Fruit fly (Drosophila melanogaster) whole organism, embryonic: ENCODE results near the gene CG10035.

Experiments used
- Ada2b ChIP-seq: fragments of 200-800 bp; sonication (Bioruptor generic); IDR thresholded peaks from 2 replicates; pipeline ENCODE4 v1.3.6; 2022; ENCODE audit warnings: missing biosample characterization, missing genetic modification characterization
- Adf1 ChIP-seq: fragments of 200-800 bp; sonication (Bioruptor generic); IDR thresholded peaks from 2 replicates; pipeline ENCODE4 v1.3.6; 2022; ENCODE audit warnings: missing biosample characterization, missing genetic modification characterization
- BEAF-32 ChIP-seq: fragments of 200-800 bp; sonication (Bioruptor generic); optimal IDR thresholded peaks from 3 replicates; lab custom pipeline; 2017; ENCODE audit warnings: missing biosample characterization, missing genetic modification characterization, mild to moderate bottlenecking, moderate library complexity, missing genetic modification reagents
- BtbVII ChIP-seq: fragments of 200-800 bp; sonication (Bioruptor generic); optimal IDR thresholded peaks from 3 replicates; lab custom pipeline; 2017; ENCODE audit warnings: missing biosample characterization, mild to moderate bottlenecking, missing genetic modification characterization
- CG12299 ChIP-seq: fragments of 200-800 bp; sonication (Bioruptor generic); optimal IDR thresholded peaks from 2 replicates; lab custom pipeline; 2018; ENCODE audit warnings: missing biosample characterization, mild to moderate bottlenecking, missing genetic modification characterization
- CG13424 ChIP-seq: fragments of 200-800 bp; sonication (Bioruptor generic); optimal IDR thresholded peaks from 2 replicates; lab custom pipeline; 2019; ENCODE audit warnings: missing biosample characterization, mild to moderate bottlenecking, missing genetic modification characterization, moderate library complexity
- CG1602 ChIP-seq: fragments of 200-800 bp; sonication (Bioruptor generic); optimal IDR thresholded peaks from 3 replicates; lab custom pipeline; 2016; ENCODE audit warnings: missing biosample characterization, missing genetic modification characterization
- CG17385 ChIP-seq: fragments of 200-800 bp; sonication (Bioruptor generic); optimal IDR thresholded peaks from 3 replicates; lab custom pipeline; 2018; ENCODE audit warnings: missing biosample characterization, mild to moderate bottlenecking, missing genetic modification characterization
- CG18764 ChIP-seq: fragments of 200-800 bp; sonication (Bioruptor generic); optimal IDR thresholded peaks from 3 replicates; lab custom pipeline; 2016; ENCODE audit warnings: missing biosample characterization, missing genetic modification characterization
- CG2889 ChIP-seq: fragments of 200-800 bp; sonication (Bioruptor generic); IDR thresholded peaks from 3 replicates; pipeline ENCODE4 v1.3.6; 2022; ENCODE audit warnings: missing biosample characterization, missing genetic modification characterization
- CG31365 ChIP-seq: fragments of 200-800 bp; sonication (Bioruptor generic); optimal IDR thresholded peaks from 2 replicates; lab custom pipeline; 2018; ENCODE audit warnings: missing biosample characterization, mild to moderate bottlenecking, missing genetic modification characterization
- CG4360 ChIP-seq: fragments of 200-800 bp; sonication (Bioruptor generic); IDR thresholded peaks from 2 replicates; pipeline ENCODE4 v1.3.6; 2022; ENCODE audit warnings: missing biosample characterization, missing genetic modification characterization
- CG4617 ChIP-seq: fragments of 200-800 bp; sonication (Bioruptor generic); optimal IDR thresholded peaks from 3 replicates; lab custom pipeline; 2016; ENCODE audit warnings: missing biosample characterization, missing genetic modification characterization, borderline replicate concordance
- CG6254 ChIP-seq: fragments of 200-800 bp; sonication (Bioruptor generic); optimal IDR thresholded peaks from 3 replicates; lab custom pipeline; 2017; ENCODE audit warnings: mild to moderate bottlenecking, missing biosample characterization, missing genetic modification reagents, missing genetic modification characterization
- CG7271 ChIP-seq: fragments of 200-800 bp; sonication (Bioruptor generic); optimal IDR thresholded peaks from 2 replicates; lab custom pipeline; 2018; ENCODE audit warnings: missing biosample characterization, mild to moderate bottlenecking, missing genetic modification characterization, moderate library complexity
- CG8765 ChIP-seq: fragments of 200-800 bp; sonication (Bioruptor generic); IDR thresholded peaks from 2 replicates; pipeline ENCODE4 v1.3.6; 2022; ENCODE audit warnings: missing biosample characterization, missing genetic modification characterization
- CG9797 ChIP-seq: fragments of 200-800 bp; sonication (Bioruptor generic); optimal IDR thresholded peaks from 3 replicates; lab custom pipeline; 2018; ENCODE audit warnings: missing biosample characterization, mild to moderate bottlenecking, missing genetic modification characterization
- CHES-1-like ChIP-seq: fragments of 200-800 bp; sonication (Bioruptor generic); optimal IDR thresholded peaks from 2 replicates; lab custom pipeline; 2016; ENCODE audit warnings: missing biosample characterization, missing genetic modification characterization
- Camta ChIP-seq: fragments of 200-800 bp; sonication (Bioruptor generic); optimal IDR thresholded peaks from 2 replicates; lab custom pipeline; 2016; ENCODE audit warnings: missing biosample characterization, missing genetic modification characterization
- Chrac-16 ChIP-seq: fragments of 200-800 bp; sonication (Bioruptor generic); optimal IDR thresholded peaks from 3 replicates; lab custom pipeline; 2016; ENCODE audit warnings: missing biosample characterization, missing genetic modification characterization
- CkIIα-i1 ChIP-seq: fragments of 200-800 bp; sonication (Bioruptor generic); IDR thresholded peaks from 2 replicates; pipeline ENCODE4 v1.3.6; 2022; ENCODE audit warnings: missing biosample characterization, missing genetic modification characterization
- CrebB ChIP-seq: fragments of 200-800 bp; sonication (Bioruptor generic); optimal IDR thresholded peaks from 3 replicates; lab custom pipeline; 2018; ENCODE audit warnings: missing biosample characterization, mild to moderate bottlenecking, missing genetic modification characterization
- D19A ChIP-seq: fragments of 200-800 bp; optimal IDR thresholded peaks from 3 replicates; lab custom pipeline; 2019; ENCODE audit warnings: missing biosample characterization, mild to moderate bottlenecking, missing genetic modification characterization, moderate library complexity
- Hr3 ChIP-seq: fragments of 200-800 bp; sonication (Bioruptor generic); optimal IDR thresholded peaks from 3 replicates; lab custom pipeline; 2016; ENCODE audit warnings: missing biosample characterization, missing genetic modification characterization
- Jarid2 ChIP-seq: fragments of 200-800 bp; sonication (Bioruptor generic); optimal IDR thresholded peaks from 3 replicates; lab custom pipeline; 2017; ENCODE audit warnings: mild to moderate bottlenecking, missing biosample characterization, missing genetic modification reagents, missing genetic modification characterization
- Med ChIP-seq: fragments of 200-800 bp; sonication (Bioruptor generic); peaks from one replicate; lab custom pipeline; 2016; ENCODE audit warnings: missing biosample characterization, missing genetic modification characterization, mild to moderate bottlenecking, inconsistent platforms, moderate library complexity
- NC2α ChIP-seq: fragments of 200-800 bp; sonication (Bioruptor generic); optimal IDR thresholded peaks from 2 replicates; lab custom pipeline; 2016; ENCODE audit warnings: missing biosample characterization, missing genetic modification characterization
- Oli ChIP-seq: fragments of 200-800 bp; sonication (Bioruptor generic); optimal IDR thresholded peaks from 2 replicates; lab custom pipeline; 2018; ENCODE audit warnings: missing biosample characterization, mild to moderate bottlenecking, missing genetic modification characterization, moderate library complexity
- Rx ChIP-seq: fragments of 200-800 bp; sonication (Bioruptor generic); IDR thresholded peaks from 2 replicates; pipeline ENCODE4 v1.3.6; 2022; ENCODE audit warnings: missing biosample characterization, missing genetic modification characterization
- Six4 ChIP-seq: fragments of 200-800 bp; sonication (Bioruptor generic); optimal IDR thresholded peaks from 2 replicates; lab custom pipeline; 2016; ENCODE audit warnings: missing biosample characterization, missing genetic modification characterization
- al ChIP-seq: fragments of 200-800 bp; sonication (Bioruptor generic); IDR thresholded peaks from 2 replicates; pipeline ENCODE4 v1.3.6; 2022; ENCODE audit warnings: missing biosample characterization, missing genetic modification characterization
- ap ChIP-seq: fragments of 200-800 bp; sonication (Bioruptor generic); IDR thresholded peaks from 2 replicates; pipeline ENCODE4 v1.3.6; 2022; ENCODE audit warnings: missing biosample characterization, missing genetic modification characterization
- bab2 ChIP-seq: fragments of 200-800 bp; sonication (Bioruptor generic); optimal IDR thresholded peaks from 2 replicates; lab custom pipeline; 2016; ENCODE audit warnings: missing biosample characterization, missing genetic modification characterization
- bsh ChIP-seq, 2 experiments: fragments of 200-800 bp; sonication (Bioruptor generic); optimal IDR thresholded peaks; 2 replicates each; lab custom pipeline; 2017 to 2018; ENCODE audit warnings: mild to moderate bottlenecking in 2 of 2, missing biosample characterization in 2 of 2, missing genetic modification characterization in 2 of 2, moderate library complexity in 1 of 2
- croc ChIP-seq: fragments of 200-800 bp; sonication (Bioruptor generic); conservative IDR thresholded peaks from 3 replicates; pipeline ENCODE4 v1.3.6; 2022; ENCODE audit warnings: missing biosample characterization, missing genetic modification characterization
- cwo ChIP-seq: fragments of 200-800 bp; sonication (Bioruptor generic); optimal IDR thresholded peaks from 3 replicates; lab custom pipeline; 2017; ENCODE audit warnings: missing biosample characterization, missing genetic modification characterization, mild to moderate bottlenecking, moderate library complexity, missing genetic modification reagents
- ewg ChIP-seq: fragments of 200-800 bp; sonication (Bioruptor generic); optimal IDR thresholded peaks from 3 replicates; lab custom pipeline; 2017; ENCODE audit warnings: mild to moderate bottlenecking, missing biosample characterization, missing genetic modification reagents, missing genetic modification characterization
- grau ChIP-seq: fragments of 200-800 bp; optimal IDR thresholded peaks from 3 replicates; lab custom pipeline; 2019; ENCODE audit warnings: missing biosample characterization, mild to moderate bottlenecking, missing genetic modification characterization, moderate library complexity
- h ChIP-seq: fragments of >200 bp; optimal IDR thresholded peaks from 2 replicates; lab custom pipeline; 2017
- kah ChIP-seq: fragments of 200-800 bp; sonication (Bioruptor generic); optimal IDR thresholded peaks from 2 replicates; lab custom pipeline; 2018; ENCODE audit warnings: missing biosample characterization, mild to moderate bottlenecking, missing genetic modification characterization
- otp ChIP-seq: fragments of 200-800 bp; sonication (Bioruptor generic); IDR thresholded peaks from 3 replicates; pipeline ENCODE4, ENCODE4 v1.3.6; 2022; ENCODE audit warnings: missing biosample characterization, missing genetic modification characterization
- pita ChIP-seq: fragments of 200-800 bp; sonication (Bioruptor generic); optimal IDR thresholded peaks from 2 replicates; lab custom pipeline; 2017; ENCODE audit warnings: missing biosample characterization, mild to moderate bottlenecking, missing genetic modification characterization
- pros ChIP-seq: fragments of 200-800 bp; sonication (Bioruptor generic); optimal IDR thresholded peaks from 3 replicates; lab custom pipeline; 2019; ENCODE audit warnings: missing biosample characterization, mild to moderate bottlenecking, missing genetic modification characterization, moderate library complexity
- sc ChIP-seq, 3 experiments: fragments of >200 bp in 2 of 3; fragments of 200-800 bp in 1 of 3; sonication (Bioruptor generic) in 1 of 3; optimal IDR thresholded peaks; 2 replicates in 2 of 3; 3 replicates in 1 of 3; lab custom pipeline; 2017; ENCODE audit warnings: mild to moderate bottlenecking in 1 of 3, missing biosample characterization in 1 of 3, missing genetic modification characterization in 1 of 3, missing genetic modification reagents in 1 of 3
- schlank ChIP-seq: fragments of 200-800 bp; sonication (Bioruptor generic); optimal IDR thresholded peaks from 2 replicates; lab custom pipeline; 2018; ENCODE audit warnings: missing biosample characterization, mild to moderate bottlenecking, missing genetic modification characterization
- sug ChIP-seq: fragments of 200-800 bp; optimal IDR thresholded peaks from 2 replicates; lab custom pipeline; 2019; ENCODE audit warnings: missing biosample characterization, mild to moderate bottlenecking, missing genetic modification characterization, moderate library complexity
- unc-4 ChIP-seq: fragments of 200-800 bp; sonication (Bioruptor generic); IDR thresholded peaks from 2 replicates; pipeline ENCODE4 v1.3.6; 2022; ENCODE audit warnings: missing biosample characterization, missing genetic modification characterization; ENCODE audit not compliant: partially characterized antibody
- zf30C ChIP-seq: fragments of 200-800 bp; sonication (Bioruptor generic); optimal IDR thresholded peaks from 3 replicates; lab custom pipeline; 2018; ENCODE audit warnings: missing biosample characterization, mild to moderate bottlenecking, missing genetic modification characterization

CG10035 gene

DNA sequence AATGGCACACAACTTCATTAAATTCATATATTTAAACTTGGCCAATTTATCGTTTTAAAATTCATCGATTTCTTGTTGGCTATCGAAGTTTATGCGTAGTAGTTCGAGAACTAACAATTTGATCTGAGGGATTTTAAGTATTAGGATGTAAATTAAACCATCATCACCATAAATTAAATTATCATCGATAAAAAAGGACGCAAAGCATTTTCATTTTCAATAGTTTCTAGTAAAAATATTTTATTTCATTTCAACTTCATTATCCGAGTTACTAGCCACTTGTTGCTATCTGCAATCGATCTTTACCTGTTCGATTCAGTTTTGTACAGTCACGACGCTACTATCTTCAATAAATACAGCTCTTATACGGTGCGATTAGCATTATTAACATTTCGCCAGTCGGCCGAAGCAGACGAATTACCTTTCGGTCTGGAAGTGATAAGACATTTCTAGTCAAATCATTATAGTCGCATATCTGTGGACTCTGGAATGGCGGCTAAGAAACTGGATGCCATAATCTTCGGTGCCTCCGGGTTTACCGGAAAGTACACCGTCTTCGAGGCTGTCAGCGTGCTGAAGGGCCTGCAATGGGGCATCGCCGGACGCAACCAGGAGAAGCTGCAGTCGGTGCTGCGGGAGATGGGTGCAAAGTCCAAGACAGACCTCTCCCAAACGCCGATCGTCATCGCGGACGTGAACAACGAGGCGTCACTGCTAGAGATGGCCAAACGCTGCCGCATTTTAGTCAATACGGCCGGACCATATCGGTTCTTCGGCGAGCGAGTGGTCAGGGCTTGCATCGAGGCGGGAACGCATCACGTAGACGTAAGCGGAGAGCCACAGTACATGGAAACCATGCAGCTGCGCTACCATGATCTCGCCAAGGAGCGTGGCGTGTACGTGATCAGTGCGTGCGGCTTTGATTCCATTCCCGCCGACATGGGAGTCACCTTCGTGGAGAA is 24.0 kb upstream of the CG10035 start, which contains the start of gene CG5167 (continued):
- TF ChIP-seq CG6254 (GFP tag; lab: Kevin White, UChicago) (no peak), bsh (GFP tag; optimal IDR thresholded peaks at IDR 0.05; lab: Kevin White, UChicago) (peak; percentile 28 to 82), ewg (no peak), unc-4 (GFP tag; lab: Robert Waterston, UW) (peak; percentile 39; the same call in 1 of the 2 replicates), CG18764 (GFP tag; lab: Kevin White, UChicago) (no peak), otp (GFP tag; lab: Robert Waterston, UW) (no peak), Rx (no peak), BEAF-32 (GFP tag; lab: Kevin White, UChicago) (peak; percentile 38), Adf1 (no peak), al (GFP tag; lab: Robert Waterston, UW) (no peak), grau (peak; percentile 56), pita (GFP tag; lab: Kevin White, UChicago) (no peak), CG4360 (GFP tag; lab: Robert Waterston, UW) (no peak), ap (GFP tag; lab: Robert Waterston, UW) (no peak), CkIIα-i1 (GFP tag; lab: Robert Waterston, UW) (no peak), zf30C (GFP tag; lab: Kevin White, UChicago) (no peak), Oli (tag; lab: Kevin White, UChicago) (peak; percentile 2), CG4617 (GFP tag; lab: Kevin White, UChicago) (no peak), pros (GFP tag; lab: Kevin White, UChicago) (no peak), Camta (peak; percentile 32), D19A (peak; percentile 51), Med (peak; percentile 55), CG9797 (no peak), Jarid2 (GFP tag; lab: Kevin White, UChicago) (no peak), h (no peak), CG8765 (0 out of 2 replicates have a peak, but pooled peaks have one; percentile 5), CrebB (peak; percentile 31), cwo (GFP tag; lab: Kevin White, UChicago) (no peak), CG31365 (tag; lab: Kevin White, UChicago) (no peak), CG1602 (GFP tag; lab: Kevin White, UChicago) (no peak), Chrac-16 (GFP tag; lab: Kevin White, UChicago) (peak; percentile 35), CG7271 (tag; lab: Kevin White, UChicago) (no peak), schlank (tag; lab: Kevin White, UChicago) (no peak), CG12299 (no peak), Ada2b (no peak), CG17385 (peak; percentile 23), kah (GFP tag; lab: Kevin White, UChicago) (peak; percentile 66), NC2α (no peak), bab2 (GFP tag; lab: Kevin White, UChicago) (no peak), Hr3 (no peak), BtbVII (GFP tag; lab: Kevin White, UChicago) (peak; percentile 63), CG13424 (tag; lab: Kevin White, UChicago) (peak; percentile 63), CG2889 (GFP tag; lab: Robert Waterston, UW) (no peak), sc (optimal IDR thresholded peaks at IDR 0.05; lab: Kevin White, UChicago) (no peak), sc (GFP tag; optimal IDR thresholded peaks at IDR 0.05; lab: Kevin White, UChicago) (no peak), sug (tag; lab: Kevin White, UChicago) (peak; percentile 36), CHES-1-like (GFP tag; lab: Kevin White, UChicago) (no peak), Six4 (GFP tag; lab: Kevin White, UChicago) (no peak), croc (GFP tag; lab: Robert Waterston, UW) (no peak)
